Fruit fly (Drosophila melanogaster): Measurements from ENCODE around the gene CG15534.

dm6 chr3R:30385531-30385930 is 46.3 kb upstream of the CG15534 start:
- no peak for TF ChIP-seq woc (GFP tag; optimal IDR thresholded peaks at IDR 0.05)
- no peak for TF ChIP-seq fru (GFP tag; optimal IDR thresholded peaks at IDR 0.05)
- TF ChIP-seq CrebA (GFP tag; optimal IDR thresholded peaks at IDR 0.05; ENCODE audit: borderline replicate concordance) = no peak
- no peak for TF ChIP-seq Dfd (GFP tag; optimal IDR thresholded peaks at IDR 0.05)
- no peak for TF ChIP-seq rgr (GFP tag; optimal IDR thresholded peaks at IDR 0.05)
- no peak for TF ChIP-seq sv (GFP tag; optimal IDR thresholded peaks at IDR 0.05)
- no peak for TF ChIP-seq psq (GFP tag; optimal IDR thresholded peaks at IDR 0.05)
- TF ChIP-seq lola (GFP tag; optimal IDR thresholded peaks at IDR 0.05) = no peak
- no peak for TF ChIP-seq br (GFP tag; optimal IDR thresholded peaks at IDR 0.05)
- no peak for TF ChIP-seq HLH106 (tag; optimal IDR thresholded peaks at IDR 0.05)
- no peak for TF ChIP-seq dl (GFP tag; optimal IDR thresholded peaks at IDR 0.05; ENCODE audit: insufficient read depth in 1 of 2, partially characterized antibody in 2 of 2)
- no peak for TF ChIP-seq Dif (GFP tag; optimal IDR thresholded peaks at IDR 0.05; ENCODE audit: partially characterized antibody)

Measured in whole organism, wandering third instar larva.